Fruit fly (Drosophila melanogaster): Measurements from ENCODE around the gene hng3.

- TF ChIP-seq psq (optimal IDR thresholded peaks at IDR 0.05) (no peak), ttk (optimal IDR thresholded peaks at IDR 0.05) (no peak), insv (optimal IDR thresholded peaks at IDR 0.05) (no peak), Myc (optimal IDR thresholded peaks at IDR 0.05) (no peak), Sin3A (optimal IDR thresholded peaks at IDR 0.05) (no peak), h (optimal IDR thresholded peaks at IDR 0.05) (no peak)
Observed at dm6 chr3L:742389-742951, 12.8 kb downstream of the hng3 start.

Measured in Kc167 (cell line).